Fruit fly (Drosophila melanogaster) whole organism: ENCODE results near the gene Cpr97Ea.

Experiments
- CG8478 ChIP-seq: fragments of >200 bp; optimal IDR thresholded peaks from 2 replicates; lab custom pipeline; 2018; ENCODE audit warnings: inconsistent platforms
- EcR ChIP-seq, 2 experiments: fragments of >200 bp; optimal IDR thresholded peaks; 2 replicates each; lab custom pipeline; 2017; ENCODE audit warnings: missing biosample characterization in 2 of 2, missing genetic modification characterization in 2 of 2, missing genetic modification reagents in 2 of 2
- psq ChIP-seq: fragments of >200 bp; optimal IDR thresholded peaks from 2 replicates; lab custom pipeline; 2017

- TF ChIP-seq CG8478 (lab: Kevin White, UChicago) (no peak), EcR (GFP tag; optimal IDR thresholded peaks at IDR 0.05; lab: Kevin White, UChicago) (no peak), psq (lab: Kevin White, UChicago) (no peak)
Measured at dm6 chr3R:27082752-27083151, 4.8 kb downstream of the Cpr97Ea start.
